Worm (Caenorhabditis elegans) whole organism, early embryonic: ENCODE results near the gene cyp-44A1.

ENCODE experiments used
- B0310.2 ChIP-seq: sonication (generic microtip); optimal IDR thresholded peaks from 2 replicates; lab custom pipeline; 2016; ENCODE audit warnings: mild to moderate bottlenecking, missing genetic modification characterization, missing compliant biosample characterization
- F13C5.2 ChIP-seq: sonication (generic microtip); optimal IDR thresholded peaks from 2 replicates; lab custom pipeline; 2017; ENCODE audit warnings: mild to moderate bottlenecking, missing genetic modification characterization, inconsistent platforms, missing compliant biosample characterization
- aly-1 ChIP-seq: sonication (generic microtip); optimal IDR thresholded peaks from 2 replicates; lab custom pipeline; 2016; ENCODE audit warnings: missing genetic modification characterization, missing compliant biosample characterization
- ama-1 ChIP-seq: fragments of 150-350 bp; optimal IDR thresholded peaks from 2 replicates; lab custom pipeline; 2014
- ceh-13 ChIP-seq: fragments of 200-800 bp; sonication (Bioruptor generic); optimal IDR thresholded peaks from 2 replicates; lab custom pipeline; 2018; ENCODE audit warnings: mild to moderate bottlenecking, missing genetic modification characterization, missing compliant biosample characterization
- ceh-36 ChIP-seq: sonication (generic microtip); optimal IDR thresholded peaks from 2 replicates; lab custom pipeline; 2016; ENCODE audit warnings: missing genetic modification characterization, inconsistent platforms, missing compliant biosample characterization
- ets-7 ChIP-seq: sonication (generic microtip); optimal IDR thresholded peaks from 2 replicates; lab custom pipeline; 2016; ENCODE audit warnings: missing genotype, missing genetic modification characterization, missing compliant biosample characterization
- flt-1 ChIP-seq: fragments of 200-800 bp; sonication (Bioruptor generic); IDR thresholded peaks from 2 replicates; pipeline ENCODE4 v1.3.6; 2022; ENCODE audit warnings: missing genetic modification characterization, missing compliant biosample characterization
- hmbx-1 ChIP-seq: sonication (generic microtip); optimal IDR thresholded peaks from 2 replicates; lab custom pipeline; 2016; ENCODE audit warnings: mild to moderate bottlenecking, missing genetic modification characterization, missing compliant biosample characterization
- hmg-4 ChIP-seq: fragments of 200-800 bp; sonication (Bioruptor generic); optimal IDR thresholded peaks from 2 replicates; lab custom pipeline; 2018; ENCODE audit warnings: mild to moderate bottlenecking, missing genetic modification characterization, missing compliant biosample characterization
- hnd-1 ChIP-seq: sonication (generic microtip); optimal IDR thresholded peaks from 2 replicates; lab custom pipeline; 2016; ENCODE audit warnings: missing genetic modification characterization, missing compliant biosample characterization
- pes-1 ChIP-seq: fragments of 200-800 bp; sonication (Bioruptor generic); IDR thresholded peaks from 2 replicates; pipeline ENCODE4 v1.3.6; 2022; ENCODE audit warnings: missing genetic modification reagents, missing genetic modification characterization, missing compliant biosample characterization
- scrt-1 ChIP-seq: fragments of 200-800 bp; sonication (Bioruptor generic); IDR thresholded peaks from 2 replicates; pipeline ENCODE4 v1.3.6; 2022; ENCODE audit warnings: missing genetic modification characterization, missing compliant biosample characterization
- sea-1 ChIP-seq: fragments of 200-800 bp; sonication (Bioruptor generic); conservative IDR thresholded peaks from 2 replicates; pipeline ENCODE4 v1.3.6; 2022; ENCODE audit warnings: missing genetic modification characterization, missing compliant biosample characterization
- tbx-11 ChIP-seq: fragments of 200-800 bp; sonication (Bioruptor generic); IDR thresholded peaks from 2 replicates; pipeline ENCODE4 v1.3.6; 2022; ENCODE audit warnings: missing genetic modification characterization, missing compliant biosample characterization
- tbx-37 ChIP-seq: fragments of 200-800 bp; sonication (Bioruptor generic); conservative IDR thresholded peaks from 2 replicates; pipeline ENCODE4 v1.3.6; 2022; ENCODE audit warnings: missing genetic modification reagents, missing genetic modification characterization, missing compliant biosample characterization
- tra-4 ChIP-seq: sonication (generic microtip); optimal IDR thresholded peaks from 2 replicates; lab custom pipeline; 2017; ENCODE audit warnings: missing genetic modification characterization, missing compliant biosample characterization

cyp-44A1 gene

ce11 chrII:5463692-5464300 is 40.0 kb upstream of the cyp-44A1 start:
- TF ChIP-seq scrt-1 (no peak), hmg-4 (GFP tag; lab: Kevin White, UChicago) (peak; percentile 47), tra-4 (tag; lab: Kevin White, UChicago) (no peak), sea-1 (GFP tag; lab: Robert Waterston, UW) (no peak), hmbx-1 (no peak), tbx-11 (GFP tag; lab: Robert Waterston, UW) (no peak), ama-1 (no peak), hnd-1 (no peak), pes-1 (GFP tag; lab: Robert Waterston, UW) (no peak), aly-1 (no peak), ceh-13 (GFP tag; lab: Kevin White, UChicago) (no peak), ets-7 (tag; lab: Kevin White, UChicago) (no peak), F13C5.2 (peak; percentile 5), ceh-36 (tag; lab: Kevin White, UChicago) (no peak), B0310.2 (tag; lab: Kevin White, UChicago) (no peak), tbx-37 (0 out of 2 replicates have a peak, but pooled peaks have one; percentile 10), flt-1 (GFP tag; lab: Robert Waterston, UW) (no peak)

DNA sequence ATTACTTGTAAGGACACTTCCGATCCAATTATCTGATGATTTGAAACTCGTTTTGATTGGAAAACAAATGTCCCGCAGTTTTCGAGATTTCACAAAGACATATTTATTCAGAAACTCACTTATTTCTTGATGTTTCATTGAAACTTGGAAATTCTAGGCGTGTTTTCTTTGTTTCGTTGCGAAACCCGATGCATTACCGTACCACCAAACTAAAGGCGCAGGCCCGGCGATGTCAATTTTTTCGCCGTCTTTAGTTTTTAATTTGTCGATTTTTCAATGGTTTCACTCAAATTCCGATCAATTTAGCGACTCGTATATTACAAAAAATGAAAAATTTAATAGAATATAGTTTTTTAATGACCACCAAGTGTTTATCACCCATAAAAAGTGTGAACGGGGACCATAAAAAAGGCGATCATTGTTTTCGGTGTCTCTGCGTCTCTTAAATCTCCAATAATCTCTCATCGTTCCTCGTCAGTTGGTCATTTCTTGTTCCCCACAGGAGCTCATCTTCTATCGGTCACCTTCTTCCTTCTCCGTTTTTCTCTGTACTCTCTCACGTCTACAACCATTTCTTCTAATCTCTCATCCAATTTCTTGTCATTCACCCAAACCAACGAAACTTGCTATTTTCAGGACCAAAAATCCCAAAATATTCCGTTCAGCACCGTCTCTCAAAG is 38.0 kb upstream of the cyp-44A1 start, which contains the start of gene clr-1:
Gene clr-1 (plus strand): TSS at position 630 of the 680 bp plus-strand sequence.
- TF ChIP-seq ets-7 (tag; lab: Kevin White, UChicago) (no peak), sea-1 (GFP tag; lab: Robert Waterston, UW) (no peak), scrt-1 (no peak), ama-1 (no peak), tra-4 (tag; lab: Kevin White, UChicago) (no peak), tbx-37 (no peak), hnd-1 (no peak), F13C5.2 (no peak), tbx-11 (GFP tag; lab: Robert Waterston, UW) (no peak), ceh-36 (tag; lab: Kevin White, UChicago) (no peak), B0310.2 (tag; lab: Kevin White, UChicago) (no peak), flt-1 (GFP tag; lab: Robert Waterston, UW) (no peak), aly-1 (no peak), hmg-4 (GFP tag; lab: Kevin White, UChicago) (no peak), ceh-13 (GFP tag; lab: Kevin White, UChicago) (no peak)

- TF ChIP-seq tbx-11 (GFP tag; lab: Robert Waterston, UW) (no peak), pes-1 (GFP tag; lab: Robert Waterston, UW) (0 out of 2 replicates have a peak, but pooled peaks have one; percentile 25), F13C5.2 (peak; percentile 68)
Observed at ce11 chrII:5473946-5474423, 29.9 kb upstream of the cyp-44A1 start, which contains the start of gene mrps-16. TSS of gene mrps-16 (plus strand) at chrII:5474373.

DNA sequence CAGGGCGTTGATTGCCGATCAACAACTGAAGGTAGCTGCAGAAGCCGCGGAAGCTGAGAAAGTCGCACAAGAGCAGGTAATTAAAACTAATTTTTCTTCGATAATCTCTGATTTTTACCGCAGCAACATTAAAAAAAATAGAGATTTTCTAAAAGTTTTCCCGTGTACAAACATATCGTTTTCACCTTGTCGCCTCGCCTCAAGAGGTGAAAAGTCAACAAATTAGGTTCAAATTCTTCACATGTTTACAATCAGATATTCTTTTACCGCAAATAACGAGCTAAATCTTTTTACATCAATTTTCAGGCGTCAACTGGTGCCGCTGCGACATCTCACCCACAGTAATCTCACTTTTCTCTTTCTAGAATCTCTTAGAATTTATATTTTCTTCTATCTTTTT is 28.9 kb upstream of the cyp-44A1 start, which contains the start of gene ilcr-2:
Gene ilcr-2 (plus strand): TSS at position 301 of the 400 bp plus-strand sequence.
- no peak for TF ChIP-seq flt-1 (GFP tag; lab: Robert Waterston, UW)
- TF ChIP-seq hnd-1, result no peak
- no peak for TF ChIP-seq tbx-11 (GFP tag; lab: Robert Waterston, UW)
- TF ChIP-seq hmbx-1, result no peak
- no peak for TF ChIP-seq ets-7 (tag; lab: Kevin White, UChicago)
- TF ChIP-seq scrt-1, result no peak
- TF ChIP-seq B0310.2 (tag; lab: Kevin White, UChicago), result no peak
- no peak for TF ChIP-seq F13C5.2

ce11 chrII:5478318-5478717 is 25.5 kb upstream of the cyp-44A1 start, which contains the start of gene F56D1.1:
TSS of gene F56D1.1 (plus strand) at chrII:5478618.
- TF ChIP-seq ceh-13 (GFP tag; lab: Kevin White, UChicago) (no peak), hmg-4 (GFP tag; lab: Kevin White, UChicago) (no peak), tbx-37 (no peak)

- TF ChIP-seq ama-1, result no peak
- TF ChIP-seq F13C5.2, result no peak
- TF ChIP-seq ceh-36 (tag; lab: Kevin White, UChicago), result no peak
- TF ChIP-seq tbx-11 (GFP tag; lab: Robert Waterston, UW), result no peak
- TF ChIP-seq sea-1 (GFP tag; lab: Robert Waterston, UW), result no peak
- no peak for TF ChIP-seq aly-1
- no peak for TF ChIP-seq scrt-1
- no peak for TF ChIP-seq flt-1 (GFP tag; lab: Robert Waterston, UW)
- no peak for TF ChIP-seq ets-7 (tag; lab: Kevin White, UChicago)
- TF ChIP-seq hmg-4 (GFP tag; lab: Kevin White, UChicago), result no peak
- TF ChIP-seq hnd-1, result no peak
- TF ChIP-seq tra-4 (tag; lab: Kevin White, UChicago), result no peak
- TF ChIP-seq hmbx-1, result no peak
- TF ChIP-seq B0310.2 (tag; lab: Kevin White, UChicago), result no peak
- no peak for TF ChIP-seq ceh-13 (GFP tag; lab: Kevin White, UChicago)
- no peak for TF ChIP-seq pes-1 (GFP tag; lab: Robert Waterston, UW)
- TF ChIP-seq tbx-37, result no peak
Observed at ce11 chrII:5481982-5482381, 21.9 kb upstream of the cyp-44A1 start, which contains the start of gene cal-8. TSS of gene cal-8 (minus strand) at chrII:5482041.

DNA sequence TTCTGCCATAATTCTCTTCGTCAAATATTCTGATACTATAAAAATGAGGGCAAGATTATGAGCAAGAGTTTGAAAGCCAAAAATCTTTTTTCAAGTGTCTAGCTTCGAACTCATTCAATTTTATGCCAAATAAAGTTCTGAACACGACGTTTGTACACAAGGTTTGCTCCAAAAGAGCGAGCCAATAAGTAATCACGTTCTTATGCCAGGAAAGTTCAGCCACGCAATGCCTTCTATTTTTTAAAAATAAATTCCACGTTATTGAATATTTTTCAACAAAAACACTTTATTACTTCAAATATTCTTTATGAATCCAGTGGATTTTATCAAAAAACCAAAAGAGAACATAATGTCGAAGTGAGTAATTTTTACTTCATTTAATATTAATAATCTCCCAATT is 16.0 kb upstream of the cyp-44A1 start, which contains the start of gene nep-5:
Gene nep-5 (plus strand): TSS at position 301 of the 400 bp plus-strand sequence.
- TF ChIP-seq sea-1 (GFP tag; lab: Robert Waterston, UW) (no peak), B0310.2 (tag; lab: Kevin White, UChicago) (no peak), tbx-11 (GFP tag; lab: Robert Waterston, UW) (no peak), tra-4 (tag; lab: Kevin White, UChicago) (no peak)
